Fruit fly (Drosophila melanogaster) whole organism, adult: ENCODE data around the gene CG6739.

Source experiments
- cic ChIP-seq: fragments of 200-800 bp; sonication (Bioruptor generic); optimal IDR thresholded peaks from 2 replicates; lab custom pipeline; 2017; ENCODE audit warnings: missing biosample characterization, mild to moderate bottlenecking, missing genetic modification characterization, moderate library complexity
- ovo ChIP-seq: fragments of 200-800 bp; sonication (Bioruptor generic); optimal IDR thresholded peaks from 2 replicates; lab custom pipeline; 2016; ENCODE audit warnings: missing biosample characterization, missing genetic modification characterization
- pad ChIP-seq: fragments of 200-800 bp; sonication (Bioruptor generic); optimal IDR thresholded peaks from 3 replicates; lab custom pipeline; 2017; ENCODE audit warnings: missing biosample characterization, missing genetic modification characterization, mild to moderate bottlenecking, moderate library complexity, missing genetic modification reagents

DNA sequence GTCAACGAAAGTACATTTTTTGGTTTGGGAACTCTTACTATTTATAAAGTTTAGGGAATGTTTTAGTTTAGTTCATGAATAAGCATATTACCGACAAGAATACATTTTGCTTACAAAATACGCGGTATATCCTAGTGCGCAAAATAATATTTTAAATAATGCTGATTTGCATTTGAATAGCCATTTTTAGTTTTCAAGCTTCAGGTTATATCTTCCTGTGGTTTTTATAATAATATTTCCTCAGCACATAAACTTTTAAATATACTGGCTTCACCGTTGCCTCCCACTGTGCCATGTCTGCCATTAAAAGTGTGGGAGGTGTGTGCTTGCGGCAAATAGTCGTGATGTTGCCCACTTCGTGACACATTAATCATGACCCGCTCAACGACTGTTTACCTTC is 51.9 kb downstream of the CG6739 start:
- TF ChIP-seq cic (GFP tag; lab: Kevin White, UChicago) (no peak), pad (GFP tag; lab: Kevin White, UChicago) (no peak), ovo (GFP tag; lab: Kevin White, UChicago) (no peak)
